Fruit fly (Drosophila melanogaster): Measurements from ENCODE around the gene mRpS31.
A peak's percentile ranks its signal among the peaks of the same experiment; 100 is the strongest.

- TF ChIP-seq Abd-B (GFP tag; optimal IDR thresholded peaks at IDR 0.05) (no peak), fru (GFP tag; optimal IDR thresholded peaks at IDR 0.05) (peak; percentile 74), Hr78 (GFP tag; optimal IDR thresholded peaks at IDR 0.05) (no peak), ey (GFP tag; optimal IDR thresholded peaks at IDR 0.05) (peak; percentile 33), dsf (GFP tag; optimal IDR thresholded peaks at IDR 0.05; ENCODE audit: borderline replicate concordance) (no peak), foxo (GFP tag; optimal IDR thresholded peaks at IDR 0.05) (peak in 1 of 2 experiments; percentile 72), CrebA (GFP tag; optimal IDR thresholded peaks at IDR 0.05; ENCODE audit: borderline replicate concordance) (no peak), psq (GFP tag; optimal IDR thresholded peaks at IDR 0.05) (peak; percentile 92), lola (GFP tag; optimal IDR thresholded peaks at IDR 0.05) (no peak)
Measured at dm6 chr3L:16043045-16043781, 38.2 kb downstream of the mRpS31 start.

Measured in whole organism, wandering third instar larva.